Fruit fly (Drosophila melanogaster) whole organism, embryonic: Measurements from ENCODE around the gene CG13716.

Experiments used
- Aef1 ChIP-seq: fragments of 200-800 bp; sonication (Bioruptor generic); IDR thresholded peaks from 3 replicates; pipeline ENCODE4 v1.3.6; 2022; ENCODE audit warnings: missing biosample characterization, missing genetic modification characterization
- Asciz ChIP-seq: fragments of 200-800 bp; sonication (Bioruptor generic); optimal IDR thresholded peaks from 2 replicates; lab custom pipeline; 2017; ENCODE audit warnings: missing biosample characterization, mild to moderate bottlenecking, missing genetic modification characterization, missing genetic modification reagents
- Bgb ChIP-seq: fragments of 200-800 bp; sonication (Bioruptor generic); IDR thresholded peaks from 2 replicates; pipeline ENCODE4 v1.3.6; 2022; ENCODE audit warnings: missing biosample characterization, missing genetic modification characterization; ENCODE audit not compliant: partially characterized antibody
- CG1024 ChIP-seq: fragments of 200-800 bp; sonication (Bioruptor generic); IDR thresholded peaks from 2 replicates; pipeline ENCODE4 v1.3.6; 2022; ENCODE audit warnings: missing biosample characterization, missing genetic modification characterization
- CG11093 ChIP-seq: fragments of 200-800 bp; sonication (Bioruptor generic); IDR thresholded peaks from 3 replicates; pipeline ENCODE4 v1.3.6; 2022; ENCODE audit warnings: missing biosample characterization, missing genetic modification characterization
- CG11398 ChIP-seq: fragments of 200-800 bp; sonication (Bioruptor generic); optimal IDR thresholded peaks from 2 replicates; lab custom pipeline; 2016; ENCODE audit warnings: missing biosample characterization, missing genetic modification characterization
- CG12942 ChIP-seq: fragments of 200-800 bp; sonication (Bioruptor generic); optimal IDR thresholded peaks from 3 replicates; lab custom pipeline; 2016; ENCODE audit warnings: missing biosample characterization, missing genetic modification characterization
- CG1603 ChIP-seq: fragments of 200-800 bp; sonication (Bioruptor generic); optimal IDR thresholded peaks from 2 replicates; lab custom pipeline; 2019; ENCODE audit warnings: missing biosample characterization, mild to moderate bottlenecking, missing genetic modification characterization, moderate library complexity
- CG17829 ChIP-seq: fragments of 200-800 bp; optimal IDR thresholded peaks from 2 replicates; lab custom pipeline; 2019; ENCODE audit warnings: missing biosample characterization, mild to moderate bottlenecking, missing genetic modification characterization, moderate library complexity
- CG32767 ChIP-seq: fragments of 200-800 bp; sonication (Bioruptor generic); IDR thresholded peaks from 2 replicates; pipeline ENCODE4 v1.3.6; 2022; ENCODE audit warnings: missing biosample characterization, missing genetic modification characterization
- CG3281 ChIP-seq: fragments of 200-800 bp; sonication (Bioruptor generic); optimal IDR thresholded peaks from 3 replicates; lab custom pipeline; 2017; ENCODE audit warnings: missing biosample characterization, mild to moderate bottlenecking, missing genetic modification characterization
- CG3726 ChIP-seq: fragments of 200-800 bp; sonication (Bioruptor generic); IDR thresholded peaks from 3 replicates; pipeline ENCODE4, ENCODE4 v1.3.6; 2022; ENCODE audit warnings: missing biosample characterization, missing genetic modification characterization
- CG4730 ChIP-seq: fragments of 200-800 bp; sonication (Bioruptor generic); IDR thresholded peaks from 2 replicates; pipeline ENCODE4 v1.3.6; 2022; ENCODE audit warnings: missing biosample characterization, missing genetic modification characterization
- CG8388 ChIP-seq: fragments of 200-800 bp; sonication (Bioruptor generic); optimal IDR thresholded peaks from 2 replicates; lab custom pipeline; 2019; ENCODE audit warnings: missing biosample characterization, mild to moderate bottlenecking, missing genetic modification characterization, moderate library complexity
- CG8765 ChIP-seq: fragments of 200-800 bp; sonication (Bioruptor generic); IDR thresholded peaks from 2 replicates; pipeline ENCODE4 v1.3.6; 2022; ENCODE audit warnings: missing biosample characterization, missing genetic modification characterization
- Camta ChIP-seq: fragments of 200-800 bp; sonication (Bioruptor generic); optimal IDR thresholded peaks from 2 replicates; lab custom pipeline; 2016; ENCODE audit warnings: missing biosample characterization, missing genetic modification characterization
- D ChIP-seq, 2 experiments: fragments of 200-800 bp in 1 of 2; fragments of >200 bp in 1 of 2; sonication (Bioruptor generic) in 1 of 2; optimal IDR thresholded peaks; 2 replicates in 1 of 2; 3 replicates in 1 of 2; lab custom pipeline; 2017; ENCODE audit warnings: mild to moderate bottlenecking in 1 of 2, missing biosample characterization in 1 of 2, missing genetic modification characterization in 1 of 2, missing genetic modification reagents in 1 of 2
- Deaf1 ChIP-seq: fragments of 200-800 bp; optimal IDR thresholded peaks from 3 replicates; lab custom pipeline; 2019; ENCODE audit warnings: missing biosample characterization, mild to moderate bottlenecking, missing genetic modification characterization, moderate library complexity
- Dref ChIP-seq: fragments of 200-800 bp; sonication (Bioruptor generic); IDR thresholded peaks from 2 replicates; pipeline ENCODE4 v1.3.6; 2022; ENCODE audit warnings: missing biosample characterization, missing genetic modification characterization
- Drgx ChIP-seq: fragments of 200-800 bp; sonication (Bioruptor generic); IDR thresholded peaks from 2 replicates; pipeline ENCODE4 v1.3.6; 2022; ENCODE audit warnings: missing biosample characterization, missing genetic modification characterization
- HLH4C ChIP-seq: fragments of 200-800 bp; sonication (Bioruptor generic); IDR thresholded peaks from 3 replicates; pipeline ENCODE4 v1.3.6; 2022; ENCODE audit warnings: missing biosample characterization, missing genetic modification characterization; ENCODE audit not compliant: partially characterized antibody
- HmgZ ChIP-seq: fragments of 200-800 bp; sonication (Bioruptor generic); optimal IDR thresholded peaks from 2 replicates; lab custom pipeline; 2018; ENCODE audit warnings: missing biosample characterization, mild to moderate bottlenecking, missing genetic modification characterization
- Hmx ChIP-seq: fragments of 200-800 bp; sonication (Bioruptor generic); optimal IDR thresholded peaks from 2 replicates; lab custom pipeline; 2016; ENCODE audit warnings: missing biosample characterization, missing genetic modification characterization
- Kr ChIP-seq: fragments of 200-800 bp; sonication (Bioruptor generic); optimal IDR thresholded peaks from 2 replicates; lab custom pipeline; 2017; ENCODE audit warnings: missing biosample characterization, mild to moderate bottlenecking, missing genetic modification characterization
- Lim3 ChIP-seq: fragments of 200-800 bp; sonication (Bioruptor generic); IDR thresholded peaks from 2 replicates; pipeline ENCODE4 v1.3.6; 2022; ENCODE audit warnings: missing biosample characterization, missing genetic modification characterization
- Sin3A ChIP-seq: fragments of >200 bp; optimal IDR thresholded peaks from 2 replicates; lab custom pipeline; 2018
- ase ChIP-seq: fragments of 200-800 bp; sonication (Bioruptor generic); IDR thresholded peaks from 3 replicates; pipeline ENCODE4 v1.3.6; 2022; ENCODE audit warnings: missing biosample characterization, missing genetic modification characterization
- cg ChIP-seq: fragments of 200-800 bp; sonication (Bioruptor generic); optimal IDR thresholded peaks from 3 replicates; lab custom pipeline; 2019; ENCODE audit warnings: missing biosample characterization, mild to moderate bottlenecking, missing genetic modification characterization, moderate library complexity
- crol ChIP-seq: fragments of 200-800 bp; sonication (Bioruptor generic); IDR thresholded peaks from 2 replicates; pipeline ENCODE4 v1.3.6; 2022; ENCODE audit warnings: missing biosample characterization, missing genetic modification characterization
- crp ChIP-seq, 2 experiments: fragments of 200-800 bp; sonication (Bioruptor generic); optimal IDR thresholded peaks; 2 replicates in 1 of 2; 3 replicates in 1 of 2; lab custom pipeline; 2017; ENCODE audit warnings: missing biosample characterization in 2 of 2, missing genetic modification characterization in 2 of 2, mild to moderate bottlenecking in 1 of 2, moderate library complexity in 1 of 2
- gcm ChIP-seq: fragments of 200-800 bp; sonication (Bioruptor generic); optimal IDR thresholded peaks from 2 replicates; lab custom pipeline; 2019; ENCODE audit warnings: missing biosample characterization, mild to moderate bottlenecking, missing genetic modification characterization, moderate library complexity
- ken ChIP-seq: fragments of 200-800 bp; sonication (Bioruptor generic); IDR thresholded peaks from 3 replicates; pipeline ENCODE4 v1.3.6; 2022; ENCODE audit warnings: missing biosample characterization, missing genetic modification characterization
- lab ChIP-seq: fragments of 200-800 bp; sonication (Bioruptor generic); optimal IDR thresholded peaks from 3 replicates; lab custom pipeline; 2017; ENCODE audit warnings: missing biosample characterization, missing genetic modification characterization, mild to moderate bottlenecking, moderate library complexity, missing genetic modification reagents
- oc ChIP-seq: fragments of 200-800 bp; sonication (Bioruptor generic); optimal IDR thresholded peaks from 2 replicates; lab custom pipeline; 2018; ENCODE audit warnings: missing biosample characterization, mild to moderate bottlenecking, missing genetic modification characterization, moderate library complexity
- psq ChIP-seq: fragments of 200-800 bp; sonication (Bioruptor generic); optimal IDR thresholded peaks from 2 replicates; lab custom pipeline; 2017; ENCODE audit warnings: missing biosample characterization, missing genetic modification characterization
- schlank ChIP-seq: fragments of 200-800 bp; sonication (Bioruptor generic); optimal IDR thresholded peaks from 2 replicates; lab custom pipeline; 2018; ENCODE audit warnings: missing biosample characterization, mild to moderate bottlenecking, missing genetic modification characterization
- sens ChIP-seq: fragments of 200-800 bp; sonication (Bioruptor generic); peaks from one replicate; lab custom pipeline; 2016; ENCODE audit warnings: missing biosample characterization, missing genetic modification characterization

Gene CG13716

dm6 chr3L:4623870-4624269 is 10.7 kb downstream of the CG13716 start (continued):
- TF ChIP-seq crp (GFP tag; optimal IDR thresholded peaks at IDR 0.05; lab: Kevin White, UChicago) (no peak), CG11398 (no peak), Deaf1 (no peak), CG8388 (GFP tag; lab: Kevin White, UChicago) (no peak), CG32767 (GFP tag; lab: Robert Waterston, UW) (no peak), ken (GFP tag; lab: Robert Waterston, UW) (no peak), CG17829 (tag; lab: Kevin White, UChicago) (peak; percentile 8), HmgZ (tag; lab: Kevin White, UChicago) (no peak), psq (GFP tag; lab: Kevin White, UChicago) (no peak), CG12942 (GFP tag; lab: Kevin White, UChicago) (no peak), Hmx (GFP tag; lab: Kevin White, UChicago) (no peak), Camta (GFP tag; lab: Kevin White, UChicago) (no peak), CG4730 (no peak), CG3726 (GFP tag; lab: Robert Waterston, UW) (no peak), ase (no peak), Drgx (peak; percentile 45; the same call in 1 of the 2 replicates), oc (no peak), schlank (tag; lab: Kevin White, UChicago) (no peak), CG8765 (GFP tag; lab: Robert Waterston, UW) (no peak), gcm (no peak)

- TF ChIP-seq Lim3 (no peak), Bgb (GFP tag; lab: Robert Waterston, UW) (no peak), sens (GFP tag; lab: Kevin White, UChicago) (peak; percentile 57), CG11093 (no peak), Dref (GFP tag; lab: Robert Waterston, UW) (0 out of 2 replicates have a peak, but pooled peaks have one; percentile 19), lab (GFP tag; lab: Kevin White, UChicago) (no peak), psq (GFP tag; lab: Kevin White, UChicago) (peak; percentile 41), crol (GFP tag; lab: Robert Waterston, UW) (peak; percentile 65), CG3281 (GFP tag; lab: Kevin White, UChicago) (no peak), CG1603 (tag; lab: Kevin White, UChicago) (no peak), Sin3A (lab: Kevin White, UChicago) (no peak), cg (GFP tag; lab: Kevin White, UChicago) (peak; percentile 55), Deaf1 (no peak), HLH4C (0 out of 3 replicates have a peak, but pooled peaks have one; percentile 17), Asciz (GFP tag; lab: Kevin White, UChicago) (no peak), D (optimal IDR thresholded peaks at IDR 0.05; lab: Kevin White, UChicago) (peak; percentile 44), D (GFP tag; optimal IDR thresholded peaks at IDR 0.05; lab: Kevin White, UChicago) (peak; percentile 6)
- TF ChIP-seq, all 482 proteins: peak for 7
These were observed 11.5 kb downstream of the CG13716 start for dm6 chr3L:4623035-4623580.

dm6 chr3L:4620919-4621318 is 13.7 kb downstream of the CG13716 start, which contains the start of gene CG32246:
Gene CG32246 (plus strand): TSS chr3L:4621219.
- TF ChIP-seq CG1024 (GFP tag; lab: Robert Waterston, UW) = no peak
- TF ChIP-seq Aef1 = no peak
- no peak for TF ChIP-seq Asciz (GFP tag; lab: Kevin White, UChicago)
- no peak for TF ChIP-seq Kr
